Worm (Caenorhabditis elegans): Measurements from ENCODE around the gene cdc-14.

DNA sequence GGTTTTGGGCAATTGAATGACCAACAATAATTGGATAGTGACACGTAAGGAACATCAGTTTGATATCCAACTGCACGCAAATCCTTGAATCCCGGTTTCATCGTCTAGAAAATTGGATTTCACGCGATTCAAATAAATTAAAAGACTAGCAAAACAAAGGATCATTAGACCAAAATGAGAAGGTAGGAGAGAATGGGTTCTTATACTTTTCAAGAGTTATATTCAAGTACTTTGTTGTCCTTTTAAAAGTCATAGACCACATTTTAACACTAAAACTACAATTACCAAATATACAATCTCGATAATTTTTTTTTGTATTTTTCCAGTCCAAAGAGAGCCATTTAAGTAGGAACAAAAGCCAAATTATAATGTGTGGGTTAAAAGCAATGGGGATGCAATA, 10.9 kb downstream of the cdc-14 start, which contains the start of gene T25E4.2:
- TF ChIP-seq snpc-4 (tag; optimal IDR thresholded peaks at IDR 0.05) = no peak
- TF ChIP-seq dmd-4 (tag; optimal IDR thresholded peaks at IDR 0.05) = no peak
- no peak for TF ChIP-seq nhr-25 (tag; optimal IDR thresholded peaks at IDR 0.05)
- no peak for TF ChIP-seq elt-1 (tag; optimal IDR thresholded peaks at IDR 0.05)
- no peak for TF ChIP-seq peb-1 (tag; optimal IDR thresholded peaks at IDR 0.05)
- no peak for TF ChIP-seq sem-4 (tag; optimal IDR thresholded peaks at IDR 0.05)
- TF ChIP-seq nhr-11 (tag; optimal IDR thresholded peaks at IDR 0.05) = no peak
- no peak for TF ChIP-seq nhr-12 (tag; optimal IDR thresholded peaks at IDR 0.05)
- no peak for TF ChIP-seq elt-3 (tag; optimal IDR thresholded peaks at IDR 0.05)
- no peak for TF ChIP-seq nhr-237 (tag; optimal IDR thresholded peaks at IDR 0.05)
- no peak for TF ChIP-seq unc-62 (GFP tag; optimal IDR thresholded peaks at IDR 0.05)
- no peak for TF ChIP-seq nhr-23 (tag; optimal IDR thresholded peaks at IDR 0.05)
- no peak for TF ChIP-seq lin-13 (GFP tag; optimal IDR thresholded peaks at IDR 0.05)
- no peak for TF ChIP-seq lsy-2 (tag; optimal IDR thresholded peaks at IDR 0.05)

Measured in whole organism, L2 larva.